Worm (Caenorhabditis elegans) whole organism, L2 larva: Measurements from ENCODE around the gene F25E2.3.

Experiments used
- C34F6.9 ChIP-seq: fragments of 150-350 bp; optimal IDR thresholded peaks from 2 replicates; lab custom pipeline; 2014; ENCODE audit warnings: missing biosample characterization, missing genetic modification characterization
- F13H6.1 ChIP-seq: sonication (generic microtip); optimal IDR thresholded peaks from 2 replicates; lab custom pipeline; 2016; ENCODE audit warnings: missing genetic modification characterization, missing compliant biosample characterization
- R02D3.7 ChIP-seq: fragments of 150-350 bp; optimal IDR thresholded peaks from 2 replicates; lab custom pipeline; 2014; ENCODE audit warnings: missing biosample characterization, missing genetic modification characterization
- Y55F3AM.14 ChIP-seq: fragments of 200-800 bp; sonication (Bioruptor generic); optimal IDR thresholded peaks from 2 replicates; lab custom pipeline; 2018; ENCODE audit warnings: mild to moderate bottlenecking, missing genetic modification characterization, missing compliant biosample characterization
- alr-1 ChIP-seq: fragments of 150-350 bp; optimal IDR thresholded peaks from 2 replicates; lab custom pipeline; 2014; ENCODE audit warnings: missing biosample characterization, missing genetic modification characterization
- blmp-1 ChIP-seq: sonication (generic microtip); optimal IDR thresholded peaks from 2 replicates; lab custom pipeline; 2017; ENCODE audit warnings: missing genetic modification characterization, mild to moderate bottlenecking, missing compliant biosample characterization, antibody characterized with exemption, moderate library complexity; ENCODE audit not compliant: insufficient read depth
- ceh-16 ChIP-seq: fragments of 150-350 bp; optimal IDR thresholded peaks from 2 replicates; lab custom pipeline; 2014; ENCODE audit warnings: missing biosample characterization, missing genetic modification characterization
- ceh-82 ChIP-seq: fragments of 150-350 bp; optimal IDR thresholded peaks from 2 replicates; lab custom pipeline; 2014; ENCODE audit warnings: missing biosample characterization, missing genetic modification characterization
- crh-2 ChIP-seq: sonication (generic microtip); optimal IDR thresholded peaks from 2 replicates; lab custom pipeline; 2017; ENCODE audit warnings: missing biosample characterization, missing genetic modification characterization
- dmd-4 ChIP-seq: sonication (generic microtip); optimal IDR thresholded peaks from 2 replicates; lab custom pipeline; 2017; ENCODE audit warnings: missing biosample characterization, missing genetic modification characterization
- egl-27 ChIP-seq: sonication (generic microtip); optimal IDR thresholded peaks from 3 replicates; lab custom pipeline; 2017; ENCODE audit warnings: missing biosample characterization, missing genetic modification reagents, missing genetic modification characterization
- fos-1 ChIP-seq: fragments of 150-350 bp; optimal IDR thresholded peaks from 2 replicates; lab custom pipeline; 2014; ENCODE audit warnings: missing biosample characterization, missing genetic modification characterization
- lin-13 ChIP-seq: fragments of 150-350 bp; optimal IDR thresholded peaks from 2 replicates; lab custom pipeline; 2014; ENCODE audit warnings: missing biosample characterization, missing genetic modification reagents, missing genetic modification characterization
- lin-39 ChIP-seq: fragments of 150-350 bp; optimal IDR thresholded peaks from 2 replicates; lab custom pipeline; 2014; ENCODE audit warnings: missing biosample characterization, missing genetic modification reagents, missing genetic modification characterization
- lsy-2 ChIP-seq, 2 experiments: fragments of 150-350 bp in 1 of 2; sonication (generic microtip) in 1 of 2; optimal IDR thresholded peaks; 2 replicates each; lab custom pipeline; 2014 to 2017; ENCODE audit warnings: missing biosample characterization in 2 of 2, missing genetic modification characterization in 2 of 2
- mab-5 ChIP-seq: fragments of 150-350 bp; optimal IDR thresholded peaks from 2 replicates; lab custom pipeline; 2014; ENCODE audit warnings: missing biosample characterization, missing genetic modification characterization
- mbf-1 ChIP-seq: sonication (generic microtip); optimal IDR thresholded peaks from 2 replicates; lab custom pipeline; 2017; ENCODE audit warnings: missing biosample characterization, missing genetic modification characterization
- mdl-1 ChIP-seq, 2 experiments: fragments of 150-350 bp in 1 of 2; sonication (generic microtip) in 1 of 2; optimal IDR thresholded peaks; 2 replicates each; lab custom pipeline; 2017; ENCODE audit warnings: missing biosample characterization in 2 of 2, missing genetic modification characterization in 2 of 2
- nhr-10 ChIP-seq: sonication (generic microtip); optimal IDR thresholded peaks from 2 replicates; lab custom pipeline; 2017; ENCODE audit warnings: missing biosample characterization, missing genetic modification characterization
- nhr-11 ChIP-seq: fragments of 150-350 bp; optimal IDR thresholded peaks from 2 replicates; lab custom pipeline; 2014; ENCODE audit warnings: missing biosample characterization, missing genetic modification characterization
- nhr-12 ChIP-seq: fragments of 150-350 bp; optimal IDR thresholded peaks from 2 replicates; lab custom pipeline; 2014; ENCODE audit warnings: missing biosample characterization, missing genetic modification characterization
- nhr-129 ChIP-seq: fragments of 150-350 bp; optimal IDR thresholded peaks from 2 replicates; lab custom pipeline; 2014; ENCODE audit warnings: missing biosample characterization, missing genetic modification characterization
- nhr-23 ChIP-seq: fragments of 150-350 bp; optimal IDR thresholded peaks from 2 replicates; lab custom pipeline; 2014; ENCODE audit warnings: missing biosample characterization, missing genetic modification reagents, missing genetic modification characterization
- nhr-25 ChIP-seq: fragments of 150-350 bp; sonication (generic microtip); optimal IDR thresholded peaks from 3 replicates; lab custom pipeline; 2014; ENCODE audit warnings: missing biosample characterization, missing genetic modification characterization
- nhr-6 ChIP-seq: fragments of 150-350 bp; optimal IDR thresholded peaks from 2 replicates; lab custom pipeline; 2014; ENCODE audit warnings: missing biosample characterization, missing genetic modification characterization
- peb-1 ChIP-seq: fragments of 150-350 bp; optimal IDR thresholded peaks from 2 replicates; lab custom pipeline; 2014; ENCODE audit warnings: missing biosample characterization, missing genetic modification characterization
- sem-4 ChIP-seq: fragments of 150-350 bp; optimal IDR thresholded peaks from 2 replicates; lab custom pipeline; 2014; ENCODE audit warnings: missing biosample characterization, missing genetic modification reagents, missing genetic modification characterization
- sma-9 ChIP-seq, 2 experiments: fragments of 150-350 bp in 1 of 2; sonication (generic microtip) in 1 of 2; optimal IDR thresholded peaks; 2 replicates each; lab custom pipeline; 2014 to 2016; ENCODE audit warnings: missing genetic modification characterization in 2 of 2, mild to moderate bottlenecking in 1 of 2, missing biosample characterization in 1 of 2, missing compliant biosample characterization in 1 of 2, missing genetic modification reagents in 1 of 2, moderate library complexity in 1 of 2
- snpc-4 ChIP-seq: fragments of 150-350 bp; optimal IDR thresholded peaks from 2 replicates; lab custom pipeline; 2014; ENCODE audit warnings: missing biosample characterization, missing genetic modification characterization
- unc-39 ChIP-seq: fragments of 150-350 bp; optimal IDR thresholded peaks from 2 replicates; lab custom pipeline; 2014; ENCODE audit warnings: missing biosample characterization, missing genetic modification characterization
- unc-55 ChIP-seq: fragments of 150-350 bp; sonication (generic microtip); optimal IDR thresholded peaks from 3 replicates; lab custom pipeline; 2014; ENCODE audit warnings: missing biosample characterization, missing genetic modification reagents, missing genetic modification characterization
- zag-1 ChIP-seq: fragments of 150-350 bp; optimal IDR thresholded peaks from 2 replicates; lab custom pipeline; 2014; ENCODE audit warnings: missing biosample characterization, missing genetic modification characterization
- ztf-1 ChIP-seq: fragments of 200-800 bp; sonication (Bioruptor generic); conservative IDR thresholded peaks from 2 replicates; pipeline ENCODE4 v1.3.6; 2022; ENCODE audit warnings: missing genetic modification characterization, missing compliant biosample characterization
- ztf-11 ChIP-seq: sonication (generic microtip); optimal IDR thresholded peaks from 2 replicates; lab custom pipeline; 2017; ENCODE audit warnings: missing biosample characterization, missing genetic modification characterization
- ztf-4 ChIP-seq: fragments of 150-350 bp; optimal IDR thresholded peaks from 2 replicates; lab custom pipeline; 2014; ENCODE audit warnings: missing biosample characterization, missing genetic modification characterization

The F25E2.3 gene

ce11 chrX:827502-827901 is 14.5 kb upstream of the F25E2.3 start:
- TF ChIP-seq C34F6.9 (tag; lab: Kevin White, UChicago), result peak; percentile 82
- no peak for TF ChIP-seq dmd-4
- TF ChIP-seq mab-5 (tag; lab: Kevin White, UChicago), result peak; percentile 59
- peak; percentile 17 for TF ChIP-seq egl-27
- peak; percentile 92 for TF ChIP-seq crh-2 (tag; lab: Kevin White, UChicago)
- peak; percentile 22 for TF ChIP-seq nhr-25
- TF ChIP-seq unc-55 (GFP tag; lab: Kevin White, UChicago), result peak; percentile 62
- no peak for TF ChIP-seq snpc-4 (tag; lab: Kevin White, UChicago)
- peak; percentile 70 for TF ChIP-seq nhr-6 (tag; lab: Kevin White, UChicago)
- TF ChIP-seq fos-1 (tag; lab: Kevin White, UChicago), result peak; percentile 61
- TF ChIP-seq unc-39, result peak; percentile 32
- TF ChIP-seq nhr-10, result peak; percentile 55
- TF ChIP-seq mdl-1 (tag; optimal IDR thresholded peaks at IDR 0.05; lab: Kevin White, UChicago), result peak; percentile 60 to 68
- peak; percentile 16 for TF ChIP-seq lin-13
- TF ChIP-seq sma-9 (GFP tag; optimal IDR thresholded peaks at IDR 0.05; lab: Kevin White, UChicago), result peak; percentile 75
- no peak for TF ChIP-seq sma-9 (tag; optimal IDR thresholded peaks at IDR 0.05; lab: Kevin White, UChicago)
- peak; percentile 90 for TF ChIP-seq nhr-129
- peak; percentile 64 for TF ChIP-seq sem-4 (tag; lab: Kevin White, UChicago)
- TF ChIP-seq ztf-4 (tag; lab: Kevin White, UChicago), result no peak
- peak; percentile 78 for TF ChIP-seq blmp-1 (tag; lab: Kevin White, UChicago)
- TF ChIP-seq lsy-2 (tag; optimal IDR thresholded peaks at IDR 0.05; lab: Kevin White, UChicago), result peak; percentile 47 to 76
- peak; percentile 62 for TF ChIP-seq zag-1
- peak; percentile 49 for TF ChIP-seq Y55F3AM.14 (GFP tag; lab: Kevin White, UChicago)
- TF ChIP-seq lin-39 (tag; lab: Kevin White, UChicago), result no peak
- TF ChIP-seq R02D3.7 (tag; lab: Kevin White, UChicago), result no peak
- TF ChIP-seq F13H6.1 (tag; lab: Kevin White, UChicago), result peak; percentile 67

DNA sequence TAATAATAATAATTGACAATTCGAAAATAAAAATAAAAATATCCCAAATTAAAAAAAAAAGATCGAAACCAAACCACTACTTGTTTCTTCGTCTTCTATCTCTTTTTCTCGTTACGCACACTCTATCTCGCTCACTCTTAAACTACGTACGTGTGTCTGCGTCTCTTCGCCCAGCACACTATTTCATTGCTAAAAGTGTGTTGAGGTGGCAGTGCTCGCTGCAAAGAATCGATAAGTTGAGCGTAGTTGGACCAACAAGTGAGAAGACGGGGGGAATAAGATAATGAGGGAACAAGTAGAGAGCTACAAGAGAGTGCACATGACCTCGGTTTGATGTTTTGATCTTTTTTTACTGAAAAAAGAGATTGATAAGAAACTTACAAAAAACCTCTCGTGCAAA is 13.0 kb upstream of the F25E2.3 start:
- no peak for TF ChIP-seq ceh-82 (tag; lab: Kevin White, UChicago)
- no peak for TF ChIP-seq peb-1 (tag; lab: Kevin White, UChicago)
- TF ChIP-seq zag-1, result peak; percentile 44
- TF ChIP-seq ztf-11 (tag; lab: Kevin White, UChicago), result no peak
- no peak for TF ChIP-seq alr-1 (tag; lab: Kevin White, UChicago)
- TF ChIP-seq dmd-4, result no peak
- TF ChIP-seq mbf-1, result no peak
- peak; percentile 61 for TF ChIP-seq sma-9 (GFP tag; optimal IDR thresholded peaks at IDR 0.05; lab: Kevin White, UChicago)
- no peak for TF ChIP-seq sma-9 (tag; optimal IDR thresholded peaks at IDR 0.05; lab: Kevin White, UChicago)
- TF ChIP-seq lin-39 (tag; lab: Kevin White, UChicago), result no peak
- TF ChIP-seq nhr-11 (tag; lab: Kevin White, UChicago), result no peak
- peak; percentile 57 for TF ChIP-seq F13H6.1 (tag; lab: Kevin White, UChicago)
- TF ChIP-seq crh-2 (tag; lab: Kevin White, UChicago), result peak; percentile 86
- TF ChIP-seq fos-1 (tag; lab: Kevin White, UChicago), result peak; percentile 18
- TF ChIP-seq unc-55 (GFP tag; lab: Kevin White, UChicago), result peak; percentile 79
- TF ChIP-seq lsy-2 (tag; optimal IDR thresholded peaks at IDR 0.05; lab: Kevin White, UChicago), result peak; percentile 10 to 62
- TF ChIP-seq nhr-12 (tag; lab: Kevin White, UChicago), result no peak
- TF ChIP-seq mab-5 (tag; lab: Kevin White, UChicago), result peak; percentile 56
- TF ChIP-seq nhr-23 (tag; lab: Kevin White, UChicago), result no peak
- peak in 1 of 2 experiments; percentile 45 for TF ChIP-seq mdl-1 (tag; optimal IDR thresholded peaks at IDR 0.05; lab: Kevin White, UChicago)
- peak; percentile 74 for TF ChIP-seq C34F6.9 (tag; lab: Kevin White, UChicago)
- TF ChIP-seq blmp-1 (tag; lab: Kevin White, UChicago), result no peak
- TF ChIP-seq nhr-129, result peak; percentile 65

DNA sequence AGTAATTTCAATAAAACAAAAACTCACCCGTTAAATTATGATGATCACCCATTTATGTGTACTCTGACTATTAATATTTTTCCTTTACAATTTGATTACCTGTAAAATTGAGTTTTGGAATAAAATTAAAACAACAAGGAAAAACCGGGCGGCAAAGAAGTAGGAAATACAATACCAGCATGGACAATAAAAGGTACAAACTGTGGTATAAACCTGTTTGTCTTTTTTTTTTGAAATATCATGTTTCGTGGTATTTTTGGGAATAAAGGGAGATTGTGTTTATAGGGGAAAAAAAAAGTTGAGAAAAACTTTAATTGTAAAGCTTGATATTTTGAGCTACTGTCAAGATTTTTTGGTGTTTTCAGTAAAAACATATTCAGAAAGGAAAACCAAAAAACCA is 12.4 kb upstream of the F25E2.3 start, which contains the start of gene daf-3:
TSS of gene daf-3 (minus strand) at position 101 of the 400 bp plus-strand sequence.
- no peak for TF ChIP-seq mdl-1 (tag; optimal IDR thresholded peaks at IDR 0.05; lab: Kevin White, UChicago)
- no peak for TF ChIP-seq ztf-1 (GFP tag; lab: Robert Waterston, UW)
- no peak for TF ChIP-seq ceh-16 (tag; lab: Kevin White, UChicago)
- no peak for TF ChIP-seq R02D3.7 (tag; lab: Kevin White, UChicago)
- TF ChIP-seq blmp-1 (tag; lab: Kevin White, UChicago), result no peak
